Fruit fly (Drosophila melanogaster) whole organism, embryonic: ENCODE data around the gene CG10041.
A peak's percentile ranks its signal among the peaks of the same experiment; 100 is the strongest.

Source experiments
- Bgb ChIP-seq: fragments of 200-800 bp; sonication (Bioruptor generic); IDR thresholded peaks from 2 replicates; pipeline ENCODE4 v1.3.6; 2022; ENCODE audit warnings: missing biosample characterization, missing genetic modification characterization; ENCODE audit not compliant: partially characterized antibody
- CG11456 ChIP-seq: fragments of 200-800 bp; sonication (Bioruptor generic); IDR thresholded peaks from 3 replicates; pipeline ENCODE4 v1.3.6; 2022; ENCODE audit warnings: missing biosample characterization, missing genetic modification characterization
- CG12155 ChIP-seq: fragments of 200-800 bp; sonication (Bioruptor generic); optimal IDR thresholded peaks from 3 replicates; lab custom pipeline; 2016; ENCODE audit warnings: missing biosample characterization, missing genetic modification characterization
- CG13624 ChIP-seq: fragments of 200-800 bp; sonication (Bioruptor generic); optimal IDR thresholded peaks from 2 replicates; lab custom pipeline; 2016; ENCODE audit warnings: missing biosample characterization, missing genetic modification characterization
- CG13894 ChIP-seq: fragments of 200-800 bp; sonication (Bioruptor generic); optimal IDR thresholded peaks from 3 replicates; lab custom pipeline; 2018; ENCODE audit warnings: missing biosample characterization, mild to moderate bottlenecking, missing genetic modification characterization, moderate library complexity
- CG17186 ChIP-seq: fragments of 200-800 bp; sonication (Bioruptor generic); optimal IDR thresholded peaks from 3 replicates; lab custom pipeline; 2017; ENCODE audit warnings: missing biosample characterization, missing genetic modification reagents, missing genetic modification characterization
- CG33557 ChIP-seq: fragments of 200-800 bp; sonication (Bioruptor generic); optimal IDR thresholded peaks from 2 replicates; lab custom pipeline; 2019; ENCODE audit warnings: missing biosample characterization, mild to moderate bottlenecking, missing genetic modification characterization, moderate library complexity
- CG6272 ChIP-seq: fragments of 200-800 bp; sonication (Bioruptor generic); IDR thresholded peaks from 2 replicates; pipeline ENCODE4 v1.3.6; 2022; ENCODE audit warnings: missing biosample characterization, missing genetic modification characterization
- CG8290 ChIP-seq, 3 experiments: fragments of 200-800 bp; sonication (Bioruptor generic); optimal IDR thresholded peaks; 2 replicates each; lab custom pipeline; 2016 to 2019; ENCODE audit warnings: missing biosample characterization in 3 of 3, missing genetic modification characterization in 3 of 3, mild to moderate bottlenecking in 2 of 3, moderate library complexity in 1 of 3
- CG8944 ChIP-seq: fragments of 200-800 bp; sonication (Bioruptor generic); optimal IDR thresholded peaks from 3 replicates; lab custom pipeline; 2016; ENCODE audit warnings: missing biosample characterization, missing genetic modification characterization
- CoRest ChIP-seq: fragments of 200-800 bp; sonication (Bioruptor generic); optimal IDR thresholded peaks from 3 replicates; lab custom pipeline; 2018; ENCODE audit warnings: missing biosample characterization, mild to moderate bottlenecking, missing genetic modification characterization, moderate library complexity
- Deaf1 ChIP-seq: fragments of 200-800 bp; optimal IDR thresholded peaks from 3 replicates; lab custom pipeline; 2019; ENCODE audit warnings: missing biosample characterization, mild to moderate bottlenecking, missing genetic modification characterization, moderate library complexity
- Dll ChIP-seq: fragments of 200-800 bp; sonication (Bioruptor generic); IDR thresholded peaks from 4 replicates; pipeline ENCODE4 v1.3.6; 2022; ENCODE audit warnings: missing biosample characterization, missing genetic modification characterization; ENCODE audit not compliant: partially characterized antibody
- Ets65A ChIP-seq: fragments of 200-800 bp; sonication (Bioruptor generic); peaks from one replicate; lab custom pipeline; 2016; ENCODE audit warnings: missing biosample characterization, missing genetic modification characterization
- Fer3 ChIP-seq: fragments of 200-800 bp; sonication (Bioruptor generic); optimal IDR thresholded peaks from 2 replicates; lab custom pipeline; 2018; ENCODE audit warnings: missing biosample characterization, mild to moderate bottlenecking, missing genetic modification characterization, moderate library complexity
- Hr51 ChIP-seq, 2 experiments: fragments of 200-800 bp; sonication (Bioruptor generic); optimal IDR thresholded peaks; 2 replicates in 1 of 2; 3 replicates in 1 of 2; lab custom pipeline; 2016 to 2018; ENCODE audit warnings: missing biosample characterization in 2 of 2, missing genetic modification characterization in 2 of 2, mild to moderate bottlenecking in 1 of 2, moderate library complexity in 1 of 2
- Lhr ChIP-seq: fragments of 200-800 bp; sonication (Bioruptor generic); optimal IDR thresholded peaks from 3 replicates; lab custom pipeline; 2017; ENCODE audit warnings: mild to moderate bottlenecking, missing biosample characterization, missing genetic modification reagents, missing genetic modification characterization
- Max ChIP-seq: fragments of 200-800 bp; sonication (Bioruptor generic); optimal IDR thresholded peaks from 2 replicates; lab custom pipeline; 2016; ENCODE audit warnings: missing biosample characterization, mild to moderate bottlenecking, missing genetic modification characterization
- Mes4 ChIP-seq: fragments of 200-800 bp; sonication (Bioruptor generic); optimal IDR thresholded peaks from 2 replicates; lab custom pipeline; 2016; ENCODE audit warnings: missing biosample characterization, missing genetic modification characterization
- Mrtf ChIP-seq: fragments of 200-800 bp; sonication (Bioruptor generic); IDR thresholded peaks from 3 replicates; pipeline ENCODE4 v1.3.6; 2022; ENCODE audit warnings: missing biosample characterization, missing genetic modification characterization
- Myb ChIP-seq: fragments of 200-800 bp; sonication (Bioruptor generic); optimal IDR thresholded peaks from 2 replicates; lab custom pipeline; 2016; ENCODE audit warnings: missing biosample characterization, missing genetic modification characterization
- Nf-YB ChIP-seq: fragments of 200-800 bp; sonication (Bioruptor generic); optimal IDR thresholded peaks from 3 replicates; lab custom pipeline; 2019; ENCODE audit warnings: missing biosample characterization, mild to moderate bottlenecking, missing genetic modification characterization, moderate library complexity
- Rfx ChIP-seq: fragments of 200-800 bp; sonication (Bioruptor generic); IDR thresholded peaks from 2 replicates; pipeline ENCODE4 v1.3.6; 2022; ENCODE audit warnings: missing biosample characterization, missing genetic modification characterization
- Sry-δ ChIP-seq: fragments of 200-800 bp; sonication (Bioruptor generic); optimal IDR thresholded peaks from 2 replicates; lab custom pipeline; 2016; ENCODE audit warnings: missing biosample characterization, missing genetic modification characterization
- Tbp ChIP-seq: fragments of >200 bp; optimal IDR thresholded peaks from 2 replicates; lab custom pipeline; 2018; ENCODE audit warnings: missing biosample characterization, missing genetic modification characterization
- Trl ChIP-seq, 3 experiments: fragments of >200 bp in 2 of 3; fragments of 200-800 bp in 1 of 3; sonication (Bioruptor generic) in 1 of 3; optimal IDR thresholded peaks; 2 replicates in 1 of 3; 3 replicates in 2 of 3; lab custom pipeline; 2016 to 2017; ENCODE audit warnings: missing biosample characterization in 1 of 3, missing genetic modification characterization in 1 of 3
- Vsx1 ChIP-seq: fragments of 200-800 bp; sonication (Bioruptor generic); optimal IDR thresholded peaks from 2 replicates; lab custom pipeline; 2017; ENCODE audit warnings: missing biosample characterization, mild to moderate bottlenecking, missing genetic modification characterization, missing genetic modification reagents
- Xrp1 ChIP-seq: fragments of 200-800 bp; sonication (Bioruptor generic); IDR thresholded peaks from 2 replicates; pipeline ENCODE4 v1.3.6; 2022; ENCODE audit warnings: missing biosample characterization, missing genetic modification characterization
- ac ChIP-seq: fragments of 200-800 bp; sonication (Bioruptor generic); optimal IDR thresholded peaks from 3 replicates; lab custom pipeline; 2017; ENCODE audit warnings: missing biosample characterization, mild to moderate bottlenecking, missing genetic modification characterization
- al ChIP-seq: fragments of 200-800 bp; sonication (Bioruptor generic); IDR thresholded peaks from 2 replicates; pipeline ENCODE4 v1.3.6; 2022; ENCODE audit warnings: missing biosample characterization, missing genetic modification characterization
- amos ChIP-seq: fragments of 200-800 bp; sonication (Bioruptor generic); IDR thresholded peaks from 2 replicates; pipeline ENCODE4 v1.3.6; 2022; ENCODE audit warnings: missing biosample characterization, missing genetic modification characterization; ENCODE audit not compliant: partially characterized antibody
- ara ChIP-seq: fragments of 200-800 bp; sonication (Bioruptor generic); IDR thresholded peaks from 2 replicates; pipeline ENCODE4 v1.3.6; 2022; ENCODE audit warnings: missing biosample characterization, missing genetic modification characterization
- cato ChIP-seq: fragments of 200-800 bp; sonication (Bioruptor generic); optimal IDR thresholded peaks from 2 replicates; lab custom pipeline; 2016; ENCODE audit warnings: missing biosample characterization, missing genetic modification characterization, borderline replicate concordance
- chm ChIP-seq: fragments of 200-800 bp; sonication (Bioruptor generic); IDR thresholded peaks from 2 replicates; pipeline ENCODE4 v1.3.6; 2022; ENCODE audit warnings: missing biosample characterization, missing genetic modification characterization
- crp ChIP-seq, 2 experiments: fragments of 200-800 bp; sonication (Bioruptor generic); optimal IDR thresholded peaks; 2 replicates in 1 of 2; 3 replicates in 1 of 2; lab custom pipeline; 2017; ENCODE audit warnings: missing biosample characterization in 2 of 2, missing genetic modification characterization in 2 of 2, mild to moderate bottlenecking in 1 of 2, moderate library complexity in 1 of 2
- dpn ChIP-seq, 2 experiments: fragments of 200-800 bp; sonication (Bioruptor generic); optimal IDR thresholded peaks; 3 replicates each; lab custom pipeline; 2016; ENCODE audit warnings: missing biosample characterization in 2 of 2, missing genetic modification characterization in 2 of 2
- grau ChIP-seq: fragments of 200-800 bp; optimal IDR thresholded peaks from 3 replicates; lab custom pipeline; 2019; ENCODE audit warnings: missing biosample characterization, mild to moderate bottlenecking, missing genetic modification characterization, moderate library complexity
- gsb-n ChIP-seq: fragments of 200-800 bp; sonication (Bioruptor generic); optimal IDR thresholded peaks from 3 replicates; lab custom pipeline; 2018; ENCODE audit warnings: missing biosample characterization, mild to moderate bottlenecking, missing genetic modification characterization
- nmo ChIP-seq: fragments of 200-800 bp; sonication (Bioruptor generic); optimal IDR thresholded peaks from 2 replicates; lab custom pipeline; 2018; ENCODE audit warnings: missing biosample characterization, mild to moderate bottlenecking, missing genetic modification characterization, moderate library complexity
- pho ChIP-seq: fragments of 200-800 bp; sonication (Bioruptor generic); optimal IDR thresholded peaks from 2 replicates; lab custom pipeline; 2016; ENCODE audit warnings: missing biosample characterization, missing genetic modification characterization
- phol ChIP-seq: fragments of 200-800 bp; sonication (Bioruptor generic); optimal IDR thresholded peaks from 3 replicates; lab custom pipeline; 2018; ENCODE audit warnings: missing biosample characterization, mild to moderate bottlenecking, missing genetic modification characterization, moderate library complexity
- shn ChIP-seq: fragments of 200-800 bp; sonication (Bioruptor generic); optimal IDR thresholded peaks from 3 replicates; lab custom pipeline; 2016; ENCODE audit warnings: missing biosample characterization, missing genetic modification characterization
- slp2 ChIP-seq: fragments of 200-800 bp; sonication (Bioruptor generic); optimal IDR thresholded peaks from 2 replicates; lab custom pipeline; 2016; ENCODE audit warnings: missing biosample characterization, missing genetic modification characterization
- stwl ChIP-seq: fragments of 200-800 bp; sonication (Bioruptor generic); optimal IDR thresholded peaks from 3 replicates; lab custom pipeline; 2018; ENCODE audit warnings: missing biosample characterization, mild to moderate bottlenecking, missing genetic modification characterization, moderate library complexity
- trem ChIP-seq: fragments of 200-800 bp; optimal IDR thresholded peaks from 3 replicates; lab custom pipeline; 2019; ENCODE audit warnings: missing biosample characterization, mild to moderate bottlenecking, missing genetic modification characterization, moderate library complexity
- tup ChIP-seq: fragments of 200-800 bp; sonication (Bioruptor generic); optimal IDR thresholded peaks from 2 replicates; lab custom pipeline; 2016; ENCODE audit warnings: missing biosample characterization, mild to moderate bottlenecking, missing genetic modification characterization, moderate library complexity
- wek ChIP-seq: fragments of 200-800 bp; sonication (Bioruptor generic); optimal IDR thresholded peaks from 3 replicates; lab custom pipeline; 2018; ENCODE audit warnings: missing biosample characterization, mild to moderate bottlenecking, missing genetic modification characterization, moderate library complexity
- zen2 ChIP-seq: fragments of 200-800 bp; sonication (Bioruptor generic); IDR thresholded peaks from 3 replicates; pipeline ENCODE4 v1.3.6; 2022; ENCODE audit warnings: missing biosample characterization, missing genetic modification characterization; ENCODE audit not compliant: partially characterized antibody

The CG10041 gene

dm6 chr3R:12356044-12356443 is 4.1 kb upstream of the CG10041 start, which contains the start of gene MBD-R2 (continued):
- TF ChIP-seq slp2 (GFP tag; lab: Kevin White, UChicago): no peak
- 0 out of 2 replicates have a peak, but pooled peaks have one; percentile 16 for TF ChIP-seq Xrp1 (GFP tag; lab: Robert Waterston, UW)
- no peak for TF ChIP-seq al
- no peak for TF ChIP-seq Tbp
- no peak for TF ChIP-seq Fer3 (tag; lab: Kevin White, UChicago)
- TF ChIP-seq crp (GFP tag; optimal IDR thresholded peaks at IDR 0.05; lab: Kevin White, UChicago): no peak
- no peak for TF ChIP-seq gsb-n (tag; lab: Kevin White, UChicago)
- no peak for TF ChIP-seq ara (GFP tag; lab: Robert Waterston, UW)
- TF ChIP-seq ac (GFP tag; lab: Kevin White, UChicago): no peak
- TF ChIP-seq amos (GFP tag; lab: Robert Waterston, UW): peak; percentile 75
- no peak for TF ChIP-seq CG33557 (GFP tag; lab: Kevin White, UChicago)
- no peak for TF ChIP-seq shn (GFP tag; lab: Kevin White, UChicago)
- no peak for TF ChIP-seq pho (GFP tag; lab: Kevin White, UChicago)
- no peak for TF ChIP-seq Mrtf

dm6 chr3R:12350497-12350896 is 1.4 kb downstream of the CG10041 start, which contains the start of gene CG10038:
TSS of gene CG10038 (minus strand) at chr3R:12350644.
- TF ChIP-seq dpn (GFP tag; optimal IDR thresholded peaks at IDR 0.05; lab: Kevin White, UChicago) (peak; percentile 29 to 58), CG12155 (GFP tag; lab: Kevin White, UChicago) (peak; percentile 12), Nf-YB (GFP tag; lab: Kevin White, UChicago) (peak; percentile 2), Mes4 (GFP tag; lab: Kevin White, UChicago) (no peak), wek (GFP tag; lab: Kevin White, UChicago) (peak; percentile 31), Myb (GFP tag; lab: Kevin White, UChicago) (peak; percentile 83), Dll (GFP tag; lab: Robert Waterston, UW) (peak; percentile 93), CG6272 (GFP tag; lab: Robert Waterston, UW) (peak; percentile 68), CG13894 (no peak), Trl (optimal IDR thresholded peaks at IDR 0.05; lab: Kevin White, UChicago) (no peak), Trl (GFP tag; optimal IDR thresholded peaks at IDR 0.05; lab: Kevin White, UChicago) (peak; percentile 0), Vsx1 (GFP tag; lab: Kevin White, UChicago) (no peak), trem (tag; lab: Kevin White, UChicago) (peak; percentile 55), CG11456 (GFP tag; lab: Robert Waterston, UW) (peak; percentile 72), Deaf1 (tag; lab: Kevin White, UChicago) (no peak), CG13624 (GFP tag; lab: Kevin White, UChicago) (peak; percentile 36), CG8944 (GFP tag; lab: Kevin White, UChicago) (no peak), tup (no peak), phol (peak; percentile 53), CG17186 (GFP tag; lab: Kevin White, UChicago) (peak; percentile 35), ac (GFP tag; lab: Kevin White, UChicago) (no peak), grau (tag; lab: Kevin White, UChicago) (peak; percentile 54), Max (GFP tag; lab: Kevin White, UChicago) (peak; percentile 18), cato (GFP tag; lab: Kevin White, UChicago) (no peak), Bgb (GFP tag; lab: Robert Waterston, UW) (peak; percentile 97), CG8290 (GFP tag; optimal IDR thresholded peaks at IDR 0.05; lab: Kevin White, UChicago) (peak; percentile 42), CG8290 (tag; optimal IDR thresholded peaks at IDR 0.05; lab: Kevin White, UChicago) (no peak), CoRest (tag; lab: Kevin White, UChicago) (peak; percentile 78), Rfx (GFP tag; lab: Robert Waterston, UW) (peak; percentile 84), zen2 (GFP tag; lab: Robert Waterston, UW) (peak; percentile 79; the same call in 2 of the 3 replicates), nmo (peak; percentile 69), Hr51 (GFP tag; optimal IDR thresholded peaks at IDR 0.05; lab: Kevin White, UChicago) (peak; percentile 43 to 53), stwl (tag; lab: Kevin White, UChicago) (peak; percentile 87), chm (GFP tag; lab: Robert Waterston, UW) (no peak), Lhr (peak; percentile 74), Sry-δ (peak; percentile 95), Ets65A (GFP tag; lab: Kevin White, UChicago) (peak; percentile 93)
